Worm (Caenorhabditis elegans) whole organism, young adult: ENCODE measurements around the gene sde-2.
A peak's percentile ranks its signal among the peaks of the same experiment; 100 is the strongest.

Experiments
- B0336.3 ChIP-seq: fragments of 200-800 bp; sonication (Bioruptor generic); IDR thresholded peaks from 2 replicates; pipeline ENCODE4 v1.3.6; 2022; ENCODE audit warnings: missing genetic modification characterization, missing compliant biosample characterization
- C06A6.2 ChIP-seq: fragments of 200-800 bp; sonication (Bioruptor generic); conservative IDR thresholded peaks from 2 replicates; pipeline ENCODE4 v1.3.6; 2022; ENCODE audit warnings: missing genetic modification characterization, missing compliant biosample characterization
- F10E7.11 ChIP-seq: sonication (generic microtip); optimal IDR thresholded peaks from 2 replicates; lab custom pipeline; 2017; ENCODE audit warnings: mild to moderate bottlenecking, missing genetic modification characterization, moderate library complexity, missing compliant biosample characterization
- F37B4.10 ChIP-seq: fragments of 200-800 bp; sonication (Bioruptor generic); IDR thresholded peaks from 2 replicates; pipeline ENCODE4 v1.3.6; 2022; ENCODE audit warnings: missing genetic modification characterization, missing compliant biosample characterization
- F49E8.2 ChIP-seq: sonication (generic microtip); optimal IDR thresholded peaks from 3 replicates; lab custom pipeline; 2017; ENCODE audit warnings: missing genetic modification characterization, mild to moderate bottlenecking, missing compliant biosample characterization, antibody characterized with exemption, moderate library complexity; ENCODE audit not compliant: insufficient read depth
- F52B5.7 ChIP-seq: sonication (generic microtip); optimal IDR thresholded peaks from 2 replicates; lab custom pipeline; 2016; ENCODE audit warnings: mild to moderate bottlenecking, missing genetic modification characterization, missing compliant biosample characterization
- K12H6.12 ChIP-seq: fragments of 200-800 bp; sonication (Bioruptor generic); optimal IDR thresholded peaks from 2 replicates; lab custom pipeline; 2018; ENCODE audit warnings: mild to moderate bottlenecking, missing genetic modification characterization, missing compliant biosample characterization
- ZK185.1 ChIP-seq: sonication (generic microtip); optimal IDR thresholded peaks from 2 replicates; lab custom pipeline; 2016; ENCODE audit warnings: mild to moderate bottlenecking, missing genetic modification characterization, missing compliant biosample characterization; ENCODE audit not compliant: poor library complexity, severe bottlenecking
- ama-1 ChIP-seq, 3 experiments: fragments of 150-350 bp in 1 of 3; sonication (generic microtip) in 2 of 3; optimal IDR thresholded peaks; 2 replicates each; lab custom pipeline; 2014 to 2018; ENCODE audit warnings: missing biosample characterization in 2 of 3, missing genetic modification characterization in 2 of 3, missing genetic modification reagents in 2 of 3
- atf-7 ChIP-seq: sonication (generic microtip); optimal IDR thresholded peaks from 2 replicates; lab custom pipeline; 2017; ENCODE audit warnings: mild to moderate bottlenecking, missing genetic modification characterization, missing compliant biosample characterization
- athp-1 ChIP-seq: sonication (generic microtip); optimal IDR thresholded peaks from 2 replicates; lab custom pipeline; 2017; ENCODE audit warnings: mild to moderate bottlenecking, missing genetic modification characterization, missing compliant biosample characterization
- attf-5 ChIP-seq: fragments of 200-800 bp; sonication (Bioruptor generic); optimal IDR thresholded peaks from 2 replicates; lab custom pipeline; 2018; ENCODE audit warnings: mild to moderate bottlenecking, missing genetic modification characterization, missing compliant biosample characterization
- bed-2 ChIP-seq: fragments of 200-800 bp; sonication (Bioruptor generic); IDR thresholded peaks from 2 replicates; pipeline ENCODE4 v1.3.6; 2022; ENCODE audit warnings: missing genetic modification reagents, missing genetic modification characterization, missing compliant biosample characterization
- ccch-3 ChIP-seq: fragments of 200-800 bp; sonication (Bioruptor generic); optimal IDR thresholded peaks from 2 replicates; lab custom pipeline; 2018; ENCODE audit warnings: mild to moderate bottlenecking, missing genetic modification characterization, missing compliant biosample characterization
- cebp-2 ChIP-seq: fragments of 200-800 bp; sonication (Bioruptor generic); IDR thresholded peaks from 2 replicates; pipeline ENCODE4 v1.3.6; 2022; ENCODE audit warnings: missing genetic modification characterization, missing compliant biosample characterization
- chd-7 ChIP-seq: sonication (generic microtip); optimal IDR thresholded peaks from 2 replicates; lab custom pipeline; 2016; ENCODE audit warnings: mild to moderate bottlenecking, missing genetic modification characterization, moderate library complexity, missing compliant biosample characterization
- egl-44 ChIP-seq: fragments of 200-800 bp; sonication (Bioruptor generic); IDR thresholded peaks from 2 replicates; pipeline ENCODE4 v1.3.6; 2022; ENCODE audit warnings: missing genetic modification reagents, missing genetic modification characterization, missing compliant biosample characterization
- egrh-3 ChIP-seq: fragments of 200-800 bp; sonication (Bioruptor generic); IDR thresholded peaks from 2 replicates; pipeline ENCODE4 v1.3.6; 2022; ENCODE audit warnings: missing genetic modification reagents, missing genetic modification characterization, missing compliant biosample characterization
- gei-17 ChIP-seq: fragments of 200-800 bp; sonication (Bioruptor generic); optimal IDR thresholded peaks from 2 replicates; lab custom pipeline; 2018; ENCODE audit warnings: mild to moderate bottlenecking, missing genetic modification characterization, missing compliant biosample characterization
- hmg-1.2 ChIP-seq: fragments of 200-800 bp; sonication (Bioruptor generic); IDR thresholded peaks from 2 replicates; pipeline ENCODE4 v1.3.6; 2022; ENCODE audit warnings: missing genetic modification reagents, missing genetic modification characterization, missing compliant biosample characterization
- hsf-1 ChIP-seq: fragments of 200-800 bp; sonication (Bioruptor generic); IDR thresholded peaks from 2 replicates; pipeline ENCODE4 v1.3.6; 2022; ENCODE audit warnings: missing genetic modification reagents, missing genetic modification characterization, missing compliant biosample characterization
- lin-26 ChIP-seq: fragments of 200-800 bp; sonication (Bioruptor generic); IDR thresholded peaks from 2 replicates; pipeline ENCODE4 v1.3.6; 2022; ENCODE audit warnings: missing genetic modification reagents, missing genetic modification characterization, missing compliant biosample characterization
- lin-40 ChIP-seq: sonication (generic microtip); optimal IDR thresholded peaks from 2 replicates; lab custom pipeline; 2016; ENCODE audit warnings: missing genetic modification characterization, mild to moderate bottlenecking, missing compliant biosample characterization, missing genotype, missing genetic modification reagents
- lin-54 ChIP-seq: fragments of 200-800 bp; sonication (Bioruptor generic); optimal IDR thresholded peaks from 2 replicates; lab custom pipeline; 2018; ENCODE audit warnings: mild to moderate bottlenecking, missing genetic modification characterization, missing compliant biosample characterization
- lir-1 ChIP-seq: fragments of 200-800 bp; sonication (Bioruptor generic); conservative IDR thresholded peaks from 2 replicates; pipeline ENCODE4 v1.3.6; 2022; ENCODE audit warnings: missing genetic modification reagents, missing genetic modification characterization, missing compliant biosample characterization
- madf-3 ChIP-seq: fragments of 200-800 bp; sonication (Bioruptor generic); IDR thresholded peaks from 2 replicates; pipeline ENCODE4 v1.3.6; 2022; ENCODE audit warnings: missing genetic modification reagents, missing genetic modification characterization, missing compliant biosample characterization
- madf-6 ChIP-seq: fragments of 200-800 bp; sonication (Bioruptor generic); IDR thresholded peaks from 2 replicates; pipeline ENCODE4 v1.3.6; 2022; ENCODE audit warnings: missing genetic modification reagents, missing genetic modification characterization, missing compliant biosample characterization
- madf-8 ChIP-seq: fragments of 200-800 bp; sonication (Bioruptor generic); conservative IDR thresholded peaks from 2 replicates; pipeline ENCODE4 v1.3.6; 2022; ENCODE audit warnings: missing genetic modification reagents, missing genetic modification characterization, missing compliant biosample characterization
- nfya-1 ChIP-seq: sonication (generic microtip); optimal IDR thresholded peaks from 2 replicates; lab custom pipeline; 2017; ENCODE audit warnings: antibody characterized with exemption, missing compliant biosample characterization, missing genetic modification characterization, borderline replicate concordance; ENCODE audit not compliant: insufficient read depth
- nfyb-1 ChIP-seq: fragments of 200-800 bp; sonication (Bioruptor generic); IDR thresholded peaks from 2 replicates; pipeline ENCODE4 v1.3.6; 2022; ENCODE audit warnings: missing genetic modification reagents, missing genetic modification characterization, missing compliant biosample characterization
- nhr-120 ChIP-seq: fragments of 200-800 bp; sonication (Bioruptor generic); IDR thresholded peaks from 2 replicates; pipeline ENCODE4 v1.3.6; 2022; ENCODE audit warnings: missing genetic modification characterization, missing compliant biosample characterization
- nhr-80 ChIP-seq: sonication (generic microtip); optimal IDR thresholded peaks from 2 replicates; lab custom pipeline; 2016; ENCODE audit warnings: missing genetic modification characterization, missing compliant biosample characterization
- nhr-90 ChIP-seq: sonication (generic microtip); optimal IDR thresholded peaks from 2 replicates; lab custom pipeline; 2016; ENCODE audit warnings: missing genotype, mild to moderate bottlenecking, missing genetic modification characterization, missing compliant biosample characterization
- pbrm-1 ChIP-seq: fragments of 200-800 bp; sonication (Bioruptor generic); IDR thresholded peaks from 2 replicates; pipeline ENCODE4 v1.3.6; 2022; ENCODE audit warnings: missing genetic modification reagents, missing genetic modification characterization, missing compliant biosample characterization
- repo-1 ChIP-seq: sonication (generic microtip); optimal IDR thresholded peaks from 2 replicates; lab custom pipeline; 2017; ENCODE audit warnings: mild to moderate bottlenecking, missing genetic modification characterization, missing compliant biosample characterization
- sdz-38 ChIP-seq: sonication (generic microtip); optimal IDR thresholded peaks from 2 replicates; lab custom pipeline; 2016; ENCODE audit warnings: missing genotype, missing genetic modification characterization, missing compliant biosample characterization
- snpc-4 ChIP-seq, 5 experiments: fragments of 150-350 bp in 1 of 5; sonication (generic microtip) in 4 of 5; optimal IDR thresholded peaks; 2 replicates each; lab custom pipeline; 2014 to 2018; ENCODE audit warnings: missing genetic modification characterization in 5 of 5, missing biosample characterization in 3 of 5, antibody characterized with exemption in 2 of 5, mild to moderate bottlenecking in 2 of 5, missing compliant biosample characterization in 2 of 5, missing genotype in 2 of 5, moderate library complexity in 2 of 5, missing genetic modification reagents in 1 of 5
- somi-1 ChIP-seq: fragments of 200-800 bp; sonication (Bioruptor generic); optimal IDR thresholded peaks from 2 replicates; lab custom pipeline; 2018; ENCODE audit warnings: mild to moderate bottlenecking, missing genetic modification characterization, missing compliant biosample characterization
- unc-130 ChIP-seq: sonication (generic microtip); optimal IDR thresholded peaks from 2 replicates; lab custom pipeline; 2016; ENCODE audit warnings: missing genetic modification reagents, missing genetic modification characterization, missing compliant biosample characterization
- unc-62 ChIP-seq: fragments of 150-350 bp; optimal IDR thresholded peaks from 2 replicates; lab custom pipeline; 2014; ENCODE audit warnings: missing biosample characterization, missing genetic modification reagents, missing genetic modification characterization
- xnd-1 ChIP-seq: sonication (generic microtip); optimal IDR thresholded peaks from 2 replicates; lab custom pipeline; 2016; ENCODE audit warnings: missing genotype, missing genetic modification reagents, missing genetic modification characterization, missing compliant biosample characterization
- zfh-2 ChIP-seq: fragments of 200-800 bp; sonication (Bioruptor generic); conservative IDR thresholded peaks from 2 replicates; pipeline ENCODE4 v1.3.6; 2022; ENCODE audit warnings: missing genetic modification reagents, missing genetic modification characterization, missing compliant biosample characterization
- zim-3 ChIP-seq: sonication (generic microtip); optimal IDR thresholded peaks from 2 replicates; lab custom pipeline; 2017; ENCODE audit warnings: mild to moderate bottlenecking, missing genetic modification characterization, moderate library complexity, missing compliant biosample characterization
- ztf-26 ChIP-seq: sonication (generic microtip); optimal IDR thresholded peaks from 2 replicates; lab custom pipeline; 2017; ENCODE audit warnings: missing genetic modification characterization, missing compliant biosample characterization

sde-2 gene

DNA sequence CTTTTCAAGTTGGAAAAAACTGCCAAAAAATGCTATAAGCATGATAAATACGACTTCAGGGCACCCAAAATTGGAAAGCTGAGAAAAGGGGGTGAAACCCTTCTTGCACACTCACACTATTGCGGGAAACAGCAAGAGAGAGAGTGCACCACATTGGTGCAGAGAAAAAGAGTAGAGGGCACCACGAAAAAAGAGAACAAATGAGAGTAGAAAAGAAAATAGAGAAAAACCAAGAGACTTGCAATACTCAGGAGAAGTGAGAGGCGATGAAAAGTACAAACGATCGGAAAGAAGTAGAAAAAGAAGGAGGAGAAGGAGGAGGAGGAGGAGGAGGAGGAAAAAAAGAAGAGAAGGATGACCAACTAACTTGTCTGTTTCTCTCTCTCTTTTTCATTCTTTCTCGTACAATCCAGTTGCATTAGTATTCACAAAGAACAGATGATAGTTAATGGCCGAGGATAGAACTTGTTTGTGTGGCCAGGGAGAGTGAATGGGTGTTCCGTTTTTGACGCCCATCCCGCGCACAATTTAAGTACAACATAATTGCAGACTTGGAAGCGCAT, 27.9 kb downstream of the sde-2 start (continued):
- TF ChIP-seq lin-40 (tag; lab: Kevin White, UChicago) (peak; percentile 29), C06A6.2 (GFP tag; lab: Robert Waterston, UW) (no peak), K12H6.12 (tag; lab: Kevin White, UChicago) (peak; percentile 46), egrh-3 (GFP tag; lab: Robert Waterston, UW) (peak; percentile 79), attf-5 (GFP tag; lab: Kevin White, UChicago) (peak; percentile 6), chd-7 (tag; lab: Kevin White, UChicago) (peak; percentile 63), repo-1 (tag; lab: Kevin White, UChicago) (peak; percentile 21), hmg-1.2 (peak; percentile 39), madf-8 (GFP tag; lab: Robert Waterston, UW) (no peak), nfyb-1 (GFP tag; lab: Robert Waterston, UW) (0 out of 2 replicates have a peak, but pooled peaks have one; percentile 46), zfh-2 (GFP tag; lab: Robert Waterston, UW) (peak; percentile 83), lin-54 (GFP tag; lab: Kevin White, UChicago) (peak; percentile 32), lin-26 (GFP tag; lab: Robert Waterston, UW) (no peak), egl-44 (GFP tag; lab: Robert Waterston, UW) (no peak), xnd-1 (tag; lab: Kevin White, UChicago) (no peak), ztf-26 (peak; percentile 37)

DNA sequence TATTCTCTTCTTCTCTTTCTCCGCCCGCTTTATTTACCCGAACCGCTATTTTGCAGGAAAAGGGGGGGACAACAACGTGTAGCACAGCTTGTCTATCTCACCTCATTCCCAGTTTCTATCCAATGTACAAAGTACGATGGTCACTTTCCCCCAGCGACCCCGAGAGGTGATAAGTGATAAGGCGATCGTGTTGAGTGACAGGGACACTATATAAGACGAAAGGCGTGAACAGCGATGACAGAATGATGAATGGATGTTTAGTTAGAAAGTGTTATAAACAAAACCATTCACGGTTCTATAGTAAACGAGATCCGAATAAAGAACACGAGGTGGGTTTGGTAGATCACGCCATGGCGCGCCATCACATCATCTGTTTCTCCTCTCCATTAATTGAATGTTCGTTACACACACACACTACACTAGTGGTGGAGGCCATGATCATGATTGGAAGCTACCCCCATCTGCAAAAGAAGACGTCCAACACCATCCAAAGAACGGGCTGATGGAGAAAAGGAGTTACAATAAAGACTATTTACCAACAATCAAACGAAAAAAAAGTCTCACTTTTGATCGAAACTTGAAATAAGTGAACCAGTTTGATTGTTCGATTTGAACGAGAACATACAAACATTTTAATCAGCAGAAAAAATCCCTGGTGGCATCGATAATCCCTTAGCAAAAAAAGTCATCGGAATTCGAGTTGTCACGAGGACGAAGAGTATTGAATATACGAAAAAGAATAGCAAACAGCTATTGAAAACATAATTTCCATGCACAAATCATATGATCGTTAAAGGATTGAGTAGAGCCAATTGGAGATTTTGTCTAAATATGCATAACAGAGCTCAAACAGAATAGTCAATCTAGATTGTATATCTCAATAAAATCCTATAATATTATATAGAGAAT, 29.2 kb downstream of the sde-2 start:
- TF ChIP-seq nhr-80 (tag; lab: Kevin White, UChicago) (peak; percentile 96), nhr-90 (peak; percentile 82), F10E7.11 (peak; percentile 6), cebp-2 (GFP tag; lab: Robert Waterston, UW) (no peak), B0336.3 (GFP tag; lab: Robert Waterston, UW) (peak; percentile 62; the same call in 1 of the 2 replicates), snpc-4 (GFP tag; optimal IDR thresholded peaks at IDR 0.05; lab: Kevin White, UChicago) (no peak), snpc-4 (tag; optimal IDR thresholded peaks at IDR 0.05; lab: Kevin White, UChicago) (peak in 2 of 4 experiments; percentile 25 to 26), repo-1 (tag; lab: Kevin White, UChicago) (no peak), hsf-1 (GFP tag; lab: Robert Waterston, UW) (0 out of 2 replicates have a peak, but pooled peaks have one; percentile 7), ZK185.1 (tag; lab: Kevin White, UChicago) (peak; percentile 9), ccch-3 (GFP tag; lab: Kevin White, UChicago) (peak; percentile 21), athp-1 (tag; lab: Kevin White, UChicago) (no peak), F37B4.10 (no peak), unc-130 (no peak), madf-3 (GFP tag; lab: Robert Waterston, UW) (peak; percentile 76; the same call in 1 of the 2 replicates), F52B5.7 (tag; lab: Kevin White, UChicago) (peak; percentile 2), sdz-38 (tag; lab: Kevin White, UChicago) (no peak), pbrm-1 (GFP tag; lab: Robert Waterston, UW) (0 out of 2 replicates have a peak, but pooled peaks have one; percentile 24), zim-3 (no peak), gei-17 (GFP tag; lab: Kevin White, UChicago) (no peak), somi-1 (peak; percentile 48), bed-2 (GFP tag; lab: Robert Waterston, UW) (no peak), atf-7 (peak; percentile 68), nfya-1 (tag; lab: Kevin White, UChicago) (no peak), madf-8 (GFP tag; lab: Robert Waterston, UW) (no peak), ama-1 (optimal IDR thresholded peaks at IDR 0.05; lab: Kevin White, UChicago) (peak; percentile 76), ama-1 (GFP tag; optimal IDR thresholded peaks at IDR 0.05; lab: Kevin White, UChicago) (no peak), unc-62 (peak; percentile 35), lir-1 (GFP tag; lab: Robert Waterston, UW) (no peak), madf-6 (GFP tag; lab: Robert Waterston, UW) (no peak; the same call in none of the 2 replicates), F49E8.2 (no peak), nhr-120 (GFP tag; lab: Robert Waterston, UW) (no peak)
